Worm (Caenorhabditis elegans): ENCODE data around the gene vab-15.

- TF ChIP-seq ceh-82 (tag; optimal IDR thresholded peaks at IDR 0.05) (no peak), lsy-2 (tag; optimal IDR thresholded peaks at IDR 0.05) (no peak), unc-86 (tag; optimal IDR thresholded peaks at IDR 0.05) (no peak), nhr-11 (tag; optimal IDR thresholded peaks at IDR 0.05) (no peak), lin-15B (tag; optimal IDR thresholded peaks at IDR 0.05) (no peak), snu-23 (GFP tag; optimal IDR thresholded peaks at IDR 0.05) (no peak), snpc-4 (tag; optimal IDR thresholded peaks at IDR 0.05) (no peak), nhr-76 (tag; optimal IDR thresholded peaks at IDR 0.05) (no peak), dpl-1 (GFP tag; optimal IDR thresholded peaks at IDR 0.05) (no peak), pag-3 (tag; optimal IDR thresholded peaks at IDR 0.05; ENCODE audit: borderline replicate concordance, insufficient read depth) (no peak), mdl-1 (tag; optimal IDR thresholded peaks at IDR 0.05) (no peak), ets-5 (GFP tag; IDR thresholded peaks at IDR 0.05) (no peak), C04F5.9 (tag; optimal IDR thresholded peaks at IDR 0.05) (no peak), skn-1 (tag; optimal IDR thresholded peaks at IDR 0.05) (no peak)
Measured at ce11 chrX:9848214-9848789, 1.2 kb downstream of the vab-15 start.

Data from whole organism, L1 larva.